Worm (Caenorhabditis elegans) whole organism, midembryonic: Measurements from ENCODE around the gene F52C9.3.

Experiments
- T22C8.4 ChIP-seq: fragments of 200-800 bp; sonication (Bioruptor generic); IDR thresholded peaks from 2 replicates; pipeline ENCODE4 v1.3.6; 2022; ENCODE audit warnings: missing genetic modification characterization, missing compliant biosample characterization
- cog-1 ChIP-seq: sonication (generic microtip); optimal IDR thresholded peaks from 2 replicates; lab custom pipeline; 2016; ENCODE audit warnings: missing genetic modification characterization, missing compliant biosample characterization
- flt-1 ChIP-seq: fragments of 200-800 bp; sonication (Bioruptor generic); IDR thresholded peaks from 2 replicates; pipeline ENCODE4 v1.3.6; 2022; ENCODE audit warnings: missing genetic modification characterization, missing compliant biosample characterization
- klf-2 ChIP-seq: fragments of 200-800 bp; sonication (Bioruptor generic); conservative IDR thresholded peaks from 2 replicates; pipeline ENCODE4 v1.3.6; 2022; ENCODE audit warnings: missing genetic modification reagents, missing genetic modification characterization, missing compliant biosample characterization
- med-1 ChIP-seq: sonication (generic microtip); optimal IDR thresholded peaks from 2 replicates; lab custom pipeline; 2017; ENCODE audit warnings: missing genetic modification characterization, mild to moderate bottlenecking, missing compliant biosample characterization, antibody characterized with exemption, missing genetic modification reagents; ENCODE audit not compliant: insufficient read depth
- ref-1 ChIP-seq: fragments of 200-800 bp; sonication (Bioruptor generic); conservative IDR thresholded peaks from 2 replicates; pipeline ENCODE4 v1.3.6; 2022; ENCODE audit warnings: missing genetic modification reagents, missing genetic modification characterization, missing compliant biosample characterization
- tab-1 ChIP-seq: fragments of 200-800 bp; sonication (Bioruptor generic); IDR thresholded peaks from 2 replicates; pipeline ENCODE4 v1.3.6; 2022; ENCODE audit warnings: missing genetic modification characterization, missing compliant biosample characterization
- ztf-23 ChIP-seq: fragments of 200-800 bp; sonication (Bioruptor generic); IDR thresholded peaks from 2 replicates; pipeline ENCODE4 v1.3.6; 2022; ENCODE audit warnings: missing genetic modification reagents, missing genetic modification characterization, missing compliant biosample characterization
- ztf-29 ChIP-seq: fragments of 200-800 bp; sonication (Bioruptor generic); IDR thresholded peaks from 2 replicates; pipeline ENCODE4 v1.3.6; 2022; ENCODE audit warnings: missing genetic modification reagents, missing genetic modification characterization, missing compliant biosample characterization

DNA sequence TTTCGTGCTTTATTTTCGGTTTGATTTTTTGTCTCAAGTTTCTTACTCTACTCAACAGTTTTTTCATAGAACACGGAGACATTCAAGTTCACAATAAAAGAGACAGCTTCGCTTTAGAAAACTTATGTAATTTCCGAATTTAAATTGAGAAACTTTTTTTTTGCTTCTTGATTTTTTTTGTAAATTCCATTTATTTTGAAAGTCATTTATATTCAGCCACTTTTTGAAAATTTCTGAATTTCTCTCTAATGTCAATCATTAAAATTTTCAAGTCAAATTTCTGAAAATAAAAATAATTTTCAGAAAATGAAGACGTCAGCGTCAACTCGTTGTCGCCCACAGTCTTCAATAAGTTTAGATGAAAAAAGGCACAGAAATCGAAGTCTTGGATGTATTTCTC lies 33.8 kb upstream of the F52C9.3 start, which contains the start of gene T15B12.1:
- no peak for TF ChIP-seq flt-1
- TF ChIP-seq ref-1 (GFP tag; lab: Robert Waterston, UW): no peak
- no peak for TF ChIP-seq tab-1 (GFP tag; lab: Robert Waterston, UW)
- TF ChIP-seq klf-2: no peak
- TF ChIP-seq cog-1: no peak
- TF ChIP-seq T22C8.4: no peak
- TF ChIP-seq med-1 (GFP tag; lab: Kevin White, UChicago): no peak
- no peak for TF ChIP-seq ztf-23
- TF ChIP-seq ztf-29 (GFP tag; lab: Robert Waterston, UW): no peak
